Worm (Caenorhabditis elegans) whole organism, L1 larva: ENCODE data around the gene tftc-3.

Experiments used
- C34B4.2 ChIP-seq: sonication (generic microtip); optimal IDR thresholded peaks from 2 replicates; lab custom pipeline; 2017; ENCODE audit warnings: mild to moderate bottlenecking, missing genetic modification characterization, missing compliant biosample characterization
- Y116A8C.19 ChIP-seq: sonication (generic microtip); optimal IDR thresholded peaks from 2 replicates; lab custom pipeline; 2016; ENCODE audit warnings: missing compliant biosample characterization, missing genetic modification characterization, borderline replicate concordance
- ceh-63 ChIP-seq: fragments of 200-800 bp; sonication (Bioruptor generic); optimal IDR thresholded peaks from 2 replicates; lab custom pipeline; 2018; ENCODE audit warnings: mild to moderate bottlenecking, missing genetic modification characterization, missing compliant biosample characterization
- ceh-82 ChIP-seq, 3 experiments: fragments of 150-350 bp in 1 of 3; sonication (generic microtip) in 2 of 3; optimal IDR thresholded peaks; 2 replicates each; lab custom pipeline; 2014 to 2017; ENCODE audit warnings: missing biosample characterization in 3 of 3, missing genetic modification characterization in 3 of 3
- ceh-88 ChIP-seq: fragments of 200-800 bp; sonication (Bioruptor generic); IDR thresholded peaks from 2 replicates; pipeline ENCODE4 v1.3.6; 2022; ENCODE audit warnings: missing genetic modification characterization, missing compliant biosample characterization
- ces-1 ChIP-seq: fragments of 150-350 bp; optimal IDR thresholded peaks from 2 replicates; lab custom pipeline; 2014; ENCODE audit warnings: missing biosample characterization, missing genetic modification reagents, missing genetic modification characterization
- dsc-1 ChIP-seq: sonication (generic microtip); optimal IDR thresholded peaks from 2 replicates; lab custom pipeline; 2016; ENCODE audit warnings: mild to moderate bottlenecking, missing genetic modification characterization, missing compliant biosample characterization
- efl-1 ChIP-seq, 4 experiments: fragments of 150-350 bp; optimal IDR thresholded peaks in 3 of 4; peaks in 1 of 4; 1 replicate in 1 of 4; 2 replicates in 3 of 4; lab custom pipeline; 2014; ENCODE audit warnings: missing biosample characterization in 2 of 4, missing genetic modification characterization in 2 of 4, missing genetic modification reagents in 2 of 4
- elt-3 ChIP-seq, 6 experiments: fragments of 150-350 bp in 1 of 6; sonication (generic microtip); optimal IDR thresholded peaks; 2 replicates each; lab custom pipeline; 2017 to 2018; ENCODE audit warnings: missing biosample characterization in 6 of 6, missing genetic modification characterization in 6 of 6, inconsistent platforms in 1 of 6
- fkh-10 ChIP-seq: sonication (generic microtip); optimal IDR thresholded peaks from 2 replicates; lab custom pipeline; 2017; ENCODE audit warnings: missing biosample characterization, missing genetic modification reagents, missing genetic modification characterization
- fkh-4 ChIP-seq: sonication (generic microtip); optimal IDR thresholded peaks from 2 replicates; lab custom pipeline; 2016; ENCODE audit warnings: missing compliant biosample characterization, missing genetic modification characterization, borderline replicate concordance
- fkh-8 ChIP-seq: sonication (generic microtip); optimal IDR thresholded peaks from 2 replicates; lab custom pipeline; 2016; ENCODE audit warnings: mild to moderate bottlenecking, missing genetic modification characterization, missing compliant biosample characterization
- fos-1 ChIP-seq: fragments of 150-350 bp; optimal IDR thresholded peaks from 2 replicates; lab custom pipeline; 2014; ENCODE audit warnings: missing biosample characterization, missing genetic modification characterization
- hlh-4 ChIP-seq: sonication (generic microtip); optimal IDR thresholded peaks from 2 replicates; lab custom pipeline; 2016; ENCODE audit warnings: mild to moderate bottlenecking, missing genetic modification characterization, missing compliant biosample characterization
- irx-1 ChIP-seq: sonication (generic microtip); optimal IDR thresholded peaks from 2 replicates; lab custom pipeline; 2016; ENCODE audit warnings: missing genetic modification characterization, missing compliant biosample characterization
- jun-1 ChIP-seq: fragments of 150-350 bp; optimal IDR thresholded peaks from 2 replicates; lab custom pipeline; 2014; ENCODE audit warnings: missing biosample characterization, missing genetic modification reagents, missing genetic modification characterization
- lin-15B ChIP-seq: fragments of 150-350 bp; sonication (generic microtip); optimal IDR thresholded peaks from 3 replicates; lab custom pipeline; 2014; ENCODE audit warnings: missing biosample characterization, missing genetic modification characterization
- lin-35 ChIP-seq, 2 experiments: fragments of 150-350 bp; optimal IDR thresholded peaks; 2 replicates each; lab custom pipeline; 2014; ENCODE audit warnings: missing biosample characterization in 2 of 2, missing genetic modification characterization in 2 of 2, missing genetic modification reagents in 2 of 2
- lin-39 ChIP-seq: fragments of 150-350 bp; optimal IDR thresholded peaks from 2 replicates; lab custom pipeline; 2014; ENCODE audit warnings: missing biosample characterization, missing genetic modification reagents, missing genetic modification characterization
- lir-3 ChIP-seq: sonication (generic microtip); optimal IDR thresholded peaks from 2 replicates; lab custom pipeline; 2016; ENCODE audit warnings: mild to moderate bottlenecking, missing genetic modification characterization, moderate library complexity, missing compliant biosample characterization; ENCODE audit not compliant: poor library complexity
- lsy-2 ChIP-seq, 2 experiments: fragments of 150-350 bp; optimal IDR thresholded peaks; 2 replicates each; lab custom pipeline; 2014; ENCODE audit warnings: missing biosample characterization in 2 of 2, missing genetic modification characterization in 2 of 2
- mep-1 ChIP-seq: fragments of 150-350 bp; optimal IDR thresholded peaks from 2 replicates; lab custom pipeline; 2014; ENCODE audit warnings: missing biosample characterization, missing genetic modification characterization
- nhr-11 ChIP-seq: fragments of 150-350 bp; optimal IDR thresholded peaks from 2 replicates; lab custom pipeline; 2014; ENCODE audit warnings: missing biosample characterization, missing genetic modification characterization
- nhr-19 ChIP-seq: fragments of 200-800 bp; sonication (Bioruptor generic); conservative IDR thresholded peaks from 2 replicates; pipeline ENCODE4 v1.3.6; 2022; ENCODE audit warnings: missing genetic modification characterization, missing compliant biosample characterization
- nhr-20 ChIP-seq: sonication (generic microtip); optimal IDR thresholded peaks from 2 replicates; lab custom pipeline; 2016; ENCODE audit warnings: mild to moderate bottlenecking, missing genetic modification characterization, missing compliant biosample characterization
- nhr-71 ChIP-seq: sonication (generic microtip); optimal IDR thresholded peaks from 2 replicates; lab custom pipeline; 2016; ENCODE audit warnings: mild to moderate bottlenecking, missing genetic modification characterization, moderate library complexity, missing compliant biosample characterization
- nhr-84 ChIP-seq: sonication (generic microtip); optimal IDR thresholded peaks from 2 replicates; lab custom pipeline; 2017; ENCODE audit warnings: missing biosample characterization, missing genetic modification characterization
- nhr-85 ChIP-seq: sonication (generic microtip); peaks from one replicate; lab custom pipeline; 2016; ENCODE audit warnings: missing genetic modification characterization, inconsistent platforms, missing compliant biosample characterization
- pag-3 ChIP-seq: sonication (generic microtip); optimal IDR thresholded peaks from 2 replicates; lab custom pipeline; 2017; ENCODE audit warnings: missing genetic modification characterization, mild to moderate bottlenecking, missing compliant biosample characterization, antibody characterized with exemption, borderline replicate concordance; ENCODE audit not compliant: insufficient read depth
- rnt-1 ChIP-seq: sonication (generic microtip); optimal IDR thresholded peaks from 2 replicates; lab custom pipeline; 2016; ENCODE audit warnings: mild to moderate bottlenecking, missing genetic modification characterization, moderate library complexity, missing compliant biosample characterization
- sptf-1 ChIP-seq: fragments of 150-350 bp; optimal IDR thresholded peaks from 2 replicates; lab custom pipeline; 2014; ENCODE audit warnings: missing biosample characterization, missing genetic modification characterization
- sup-37 ChIP-seq: fragments of 200-800 bp; sonication (Bioruptor generic); optimal IDR thresholded peaks from 2 replicates; lab custom pipeline; 2018; ENCODE audit warnings: mild to moderate bottlenecking, missing genetic modification characterization, missing compliant biosample characterization
- unc-62 ChIP-seq: fragments of 150-350 bp; optimal IDR thresholded peaks from 2 replicates; lab custom pipeline; 2014; ENCODE audit warnings: missing biosample characterization, missing genetic modification reagents, missing genetic modification characterization
- unc-98 ChIP-seq: fragments of 200-800 bp; sonication (Bioruptor generic); IDR thresholded peaks from 2 replicates; pipeline ENCODE4 v1.3.6; 2022; ENCODE audit warnings: missing genetic modification characterization, missing compliant biosample characterization
- xbp-1 ChIP-seq: sonication (generic microtip); optimal IDR thresholded peaks from 2 replicates; lab custom pipeline; 2016; ENCODE audit warnings: missing genetic modification characterization, missing compliant biosample characterization
- ztf-4 ChIP-seq: fragments of 150-350 bp; optimal IDR thresholded peaks from 2 replicates; lab custom pipeline; 2014; ENCODE audit warnings: missing biosample characterization, missing genetic modification characterization

The tftc-3 gene

ce11 chrV:10238665-10239064 is 28.5 kb upstream of the tftc-3 start, which contains the start of gene fubl-1 (continued):
- TF ChIP-seq efl-1 (optimal IDR thresholded peaks at IDR 0.05; lab: Kevin White, UChicago) (peak; percentile 37 to 42), efl-1 (GFP tag; optimal IDR thresholded peaks at IDR 0.05 in 1 of 2; lab: Kevin White, UChicago) (peak in 1 of 2 experiments; percentile 27), mep-1 (tag; lab: Kevin White, UChicago) (no peak), ces-1 (GFP tag; lab: Kevin White, UChicago) (no peak), fkh-4 (tag; lab: Kevin White, UChicago) (no peak), ztf-4 (no peak), lin-35 (GFP tag; optimal IDR thresholded peaks at IDR 0.05; lab: Kevin White, UChicago) (peak; percentile 50 to 64), jun-1 (tag; lab: Kevin White, UChicago) (no peak), unc-62 (GFP tag; lab: Kevin White, UChicago) (no peak), elt-3 (tag; optimal IDR thresholded peaks at IDR 0.05; lab: Kevin White, UChicago) (no peak), nhr-84 (tag; lab: Kevin White, UChicago) (no peak), dsc-1 (tag; lab: Kevin White, UChicago) (peak; percentile 25), ceh-88 (GFP tag; lab: Robert Waterston, UW) (no peak), fos-1 (tag; lab: Kevin White, UChicago) (no peak), lin-39 (tag; lab: Kevin White, UChicago) (no peak), xbp-1 (tag; lab: Kevin White, UChicago) (peak; percentile 10), nhr-85 (no peak), lin-15B (tag; lab: Kevin White, UChicago) (peak; percentile 55), hlh-4 (no peak), lir-3 (tag; lab: Kevin White, UChicago) (no peak), ceh-63 (no peak), rnt-1 (tag; lab: Kevin White, UChicago) (no peak), Y116A8C.19 (tag; lab: Kevin White, UChicago) (no peak), nhr-11 (no peak)

ce11 chrV:10237959-10238444 is 27.9 kb upstream of the tftc-3 start:
- TF ChIP-seq nhr-85 = peak; percentile 53
- no peak for TF ChIP-seq efl-1 (optimal IDR thresholded peaks at IDR 0.05; lab: Kevin White, UChicago)
- TF ChIP-seq efl-1 (GFP tag; optimal IDR thresholded peaks at IDR 0.05 in 1 of 2; lab: Kevin White, UChicago) = peak in 1 of 2 experiments; percentile 11
- TF ChIP-seq elt-3 (tag; optimal IDR thresholded peaks at IDR 0.05; lab: Kevin White, UChicago) = no peak
- TF ChIP-seq lsy-2 (tag; optimal IDR thresholded peaks at IDR 0.05; lab: Kevin White, UChicago) = no peak

DNA sequence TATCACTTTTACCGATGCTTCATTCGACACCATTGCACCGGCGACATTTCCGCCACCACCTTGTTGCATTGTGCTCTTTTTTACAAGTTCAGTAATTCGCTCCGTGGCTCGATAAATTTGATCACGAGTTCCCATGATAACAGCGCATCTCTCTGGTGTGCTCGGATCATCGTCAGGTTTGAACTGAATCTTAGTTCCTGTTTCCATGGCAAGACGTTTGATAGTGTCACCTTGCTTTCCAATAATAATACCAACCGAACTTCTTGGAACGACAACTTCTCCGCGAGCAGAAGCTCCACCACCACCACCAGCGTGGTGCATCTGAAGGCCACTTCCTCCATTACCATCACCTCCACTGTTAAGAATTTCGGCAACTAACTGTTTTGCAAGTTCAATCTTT is 27.0 kb upstream of the tftc-3 start:
- no peak for TF ChIP-seq nhr-85
- no peak for TF ChIP-seq nhr-20 (tag; lab: Kevin White, UChicago)
- no peak for TF ChIP-seq sptf-1 (tag; lab: Kevin White, UChicago)
- TF ChIP-seq pag-3 = no peak
- no peak for TF ChIP-seq irx-1
- TF ChIP-seq ceh-82 (tag; optimal IDR thresholded peaks at IDR 0.05; lab: Kevin White, UChicago) = no peak
- TF ChIP-seq fkh-10 (GFP tag; lab: Kevin White, UChicago) = no peak
- no peak for TF ChIP-seq hlh-4
- TF ChIP-seq, all 84 proteins: peak for 0

ce11 chrV:10233330-10233729 is 23.2 kb upstream of the tftc-3 start, which contains the start of gene str-182:
str-182 (minus strand) TSS chrV:10233430.
- TF ChIP-seq mep-1 (tag; lab: Kevin White, UChicago) (no peak), C34B4.2 (tag; lab: Kevin White, UChicago) (no peak), nhr-71 (tag; lab: Kevin White, UChicago) (peak; percentile 12), sup-37 (no peak), nhr-19 (GFP tag; lab: Robert Waterston, UW) (no peak), fkh-8 (peak; percentile 41), unc-98 (GFP tag; lab: Robert Waterston, UW) (no peak)
